Worm (Caenorhabditis elegans): ENCODE results near the gene Y57A10C.11.

ce11 chrII:12429743-12430142 is 15.0 kb upstream of the Y57A10C.11 start, which contains the start of gene Y57A10C.8:
- TF ChIP-seq snpc-4 (tag; optimal IDR thresholded peaks at IDR 0.05) (no peak), mep-1 (tag; optimal IDR thresholded peaks at IDR 0.05) (no peak), sptf-1 (tag; optimal IDR thresholded peaks at IDR 0.05) (no peak), ceh-83 (GFP tag; optimal IDR thresholded peaks at IDR 0.05) (no peak), unc-39 (tag; optimal IDR thresholded peaks at IDR 0.05) (no peak), nhr-28 (tag; optimal IDR thresholded peaks at IDR 0.05) (no peak)
